Fruit fly (Drosophila melanogaster) whole organism, pupa: ENCODE data around the gene fd96Cb.

Source experiments
- CG13204 ChIP-seq: fragments of 200-800 bp; sonication (Bioruptor generic); optimal IDR thresholded peaks from 2 replicates; lab custom pipeline; 2018; ENCODE audit warnings: missing biosample characterization, mild to moderate bottlenecking, missing genetic modification characterization, moderate library complexity
- CG9948 ChIP-seq: fragments of 200-800 bp; sonication (Bioruptor generic); optimal IDR thresholded peaks from 2 replicates; lab custom pipeline; 2018; ENCODE audit warnings: missing biosample characterization, mild to moderate bottlenecking, missing genetic modification characterization, moderate library complexity
- EcR ChIP-seq: fragments of 200-800 bp; sonication (Bioruptor generic); optimal IDR thresholded peaks from 3 replicates; lab custom pipeline; 2019; ENCODE audit warnings: missing biosample characterization, missing genetic modification characterization, mild to moderate bottlenecking, moderate library complexity, missing genetic modification reagents

- TF ChIP-seq EcR (GFP tag; lab: Kevin White, UChicago) (no peak), CG9948 (tag; lab: Kevin White, UChicago) (no peak), CG13204 (no peak)
These were observed 43.2 kb upstream of the fd96Cb start for dm6 chr3R:25051441-25052097.
